Worm (Caenorhabditis elegans) whole organism, young adult: Measurements from ENCODE around the gene clc-26.

Source experiments
- B0019.2 ChIP-seq: fragments of 200-800 bp; sonication (Bioruptor generic); conservative IDR thresholded peaks from 2 replicates; pipeline ENCODE4 v1.3.6; 2022; ENCODE audit warnings: missing genetic modification reagents, missing genetic modification characterization, missing compliant biosample characterization
- B0035.1 ChIP-seq: sonication (generic microtip); optimal IDR thresholded peaks from 2 replicates; lab custom pipeline; 2016; ENCODE audit warnings: missing genetic modification characterization, mild to moderate bottlenecking, missing compliant biosample characterization, missing genotype, missing genetic modification reagents
- F37B4.10 ChIP-seq: fragments of 200-800 bp; sonication (Bioruptor generic); IDR thresholded peaks from 2 replicates; pipeline ENCODE4 v1.3.6; 2022; ENCODE audit warnings: missing genetic modification characterization, missing compliant biosample characterization
- F55B11.4 ChIP-seq: sonication (generic microtip); optimal IDR thresholded peaks from 2 replicates; lab custom pipeline; 2016; ENCODE audit warnings: missing compliant biosample characterization, missing genetic modification characterization, borderline replicate concordance; ENCODE audit not compliant: insufficient read depth
- F57A8.1 ChIP-seq: fragments of 200-800 bp; sonication (Bioruptor generic); optimal IDR thresholded peaks from 2 replicates; lab custom pipeline; 2018; ENCODE audit warnings: mild to moderate bottlenecking, missing genetic modification characterization, moderate library complexity, missing compliant biosample characterization
- ZK185.1 ChIP-seq: sonication (generic microtip); optimal IDR thresholded peaks from 2 replicates; lab custom pipeline; 2016; ENCODE audit warnings: mild to moderate bottlenecking, missing genetic modification characterization, missing compliant biosample characterization; ENCODE audit not compliant: poor library complexity, severe bottlenecking
- akir-1 ChIP-seq: fragments of 200-800 bp; sonication (Bioruptor generic); optimal IDR thresholded peaks from 2 replicates; lab custom pipeline; 2018; ENCODE audit warnings: mild to moderate bottlenecking, missing genetic modification characterization, moderate library complexity, missing compliant biosample characterization
- atf-7 ChIP-seq: sonication (generic microtip); optimal IDR thresholded peaks from 2 replicates; lab custom pipeline; 2017; ENCODE audit warnings: mild to moderate bottlenecking, missing genetic modification characterization, missing compliant biosample characterization
- attf-6 ChIP-seq: fragments of 200-800 bp; sonication (Bioruptor generic); IDR thresholded peaks from 2 replicates; pipeline ENCODE4 v1.3.6; 2022; ENCODE audit warnings: missing genetic modification reagents, missing genetic modification characterization, missing compliant biosample characterization
- bed-2 ChIP-seq: fragments of 200-800 bp; sonication (Bioruptor generic); IDR thresholded peaks from 2 replicates; pipeline ENCODE4 v1.3.6; 2022; ENCODE audit warnings: missing genetic modification reagents, missing genetic modification characterization, missing compliant biosample characterization
- ccch-3 ChIP-seq: fragments of 200-800 bp; sonication (Bioruptor generic); optimal IDR thresholded peaks from 2 replicates; lab custom pipeline; 2018; ENCODE audit warnings: mild to moderate bottlenecking, missing genetic modification characterization, missing compliant biosample characterization
- cebp-1 ChIP-seq, 2 experiments: fragments of 200-800 bp in 1 of 2; sonication (Bioruptor generic) in 1 of 2; sonication (generic microtip) in 1 of 2; IDR thresholded peaks in 1 of 2; optimal IDR thresholded peaks in 1 of 2; 2 replicates each; pipeline versions ENCODE4 v1.3.6 to Lab custom; 2017 to 2022; ENCODE audit warnings: missing compliant biosample characterization in 2 of 2, missing genetic modification characterization in 2 of 2, mild to moderate bottlenecking in 1 of 2, missing genetic modification reagents in 1 of 2, moderate library complexity in 1 of 2
- ceh-27 ChIP-seq: fragments of 200-800 bp; sonication (Bioruptor generic); optimal IDR thresholded peaks from 2 replicates; lab custom pipeline; 2018; ENCODE audit warnings: mild to moderate bottlenecking, missing genetic modification characterization, moderate library complexity, missing compliant biosample characterization
- die-1 ChIP-seq: sonication (generic microtip); optimal IDR thresholded peaks from 2 replicates; lab custom pipeline; 2016; ENCODE audit warnings: missing genotype, mild to moderate bottlenecking, missing genetic modification characterization, missing compliant biosample characterization
- dox-1 ChIP-seq: fragments of 200-800 bp; sonication (Bioruptor generic); IDR thresholded peaks from 2 replicates; pipeline ENCODE4 v1.3.6; 2022; ENCODE audit warnings: missing genetic modification reagents, missing genetic modification characterization, missing compliant biosample characterization
- dpl-1 ChIP-seq: fragments of 150-350 bp; optimal IDR thresholded peaks from 2 replicates; lab custom pipeline; 2014; ENCODE audit warnings: missing biosample characterization, missing genetic modification reagents, missing genetic modification characterization
- egl-18 ChIP-seq: fragments of 200-800 bp; sonication (Bioruptor generic); IDR thresholded peaks from 2 replicates; pipeline ENCODE4 v1.3.6; 2022; ENCODE audit warnings: missing genetic modification reagents, missing genetic modification characterization, missing compliant biosample characterization
- ets-4 ChIP-seq: fragments of 200-800 bp; sonication (Bioruptor generic); optimal IDR thresholded peaks from 2 replicates; lab custom pipeline; 2018; ENCODE audit warnings: mild to moderate bottlenecking, missing genetic modification characterization, missing compliant biosample characterization
- fkh-3 ChIP-seq: sonication (generic microtip); optimal IDR thresholded peaks from 2 replicates; lab custom pipeline; 2016; ENCODE audit warnings: mild to moderate bottlenecking, missing genetic modification characterization, missing compliant biosample characterization
- gei-17 ChIP-seq: fragments of 200-800 bp; sonication (Bioruptor generic); optimal IDR thresholded peaks from 2 replicates; lab custom pipeline; 2018; ENCODE audit warnings: mild to moderate bottlenecking, missing genetic modification characterization, missing compliant biosample characterization
- hlh-12 ChIP-seq: sonication (generic microtip); optimal IDR thresholded peaks from 2 replicates; lab custom pipeline; 2016; ENCODE audit warnings: missing genetic modification characterization, missing compliant biosample characterization
- let-526 ChIP-seq: fragments of 200-800 bp; sonication (Bioruptor generic); IDR thresholded peaks from 2 replicates; pipeline ENCODE4 v1.3.6; 2022; ENCODE audit warnings: missing genetic modification reagents, missing genetic modification characterization, missing compliant biosample characterization
- lin-54 ChIP-seq: fragments of 200-800 bp; sonication (Bioruptor generic); optimal IDR thresholded peaks from 2 replicates; lab custom pipeline; 2018; ENCODE audit warnings: mild to moderate bottlenecking, missing genetic modification characterization, missing compliant biosample characterization
- madf-10 ChIP-seq: sonication (generic microtip); optimal IDR thresholded peaks from 2 replicates; lab custom pipeline; 2016; ENCODE audit warnings: mild to moderate bottlenecking, missing genetic modification characterization, missing compliant biosample characterization
- madf-3 ChIP-seq: fragments of 200-800 bp; sonication (Bioruptor generic); IDR thresholded peaks from 2 replicates; pipeline ENCODE4 v1.3.6; 2022; ENCODE audit warnings: missing genetic modification reagents, missing genetic modification characterization, missing compliant biosample characterization
- mel-28 ChIP-seq: sonication (generic microtip); optimal IDR thresholded peaks from 2 replicates; lab custom pipeline; 2016; ENCODE audit warnings: borderline replicate concordance, mild to moderate bottlenecking, missing genetic modification characterization, missing compliant biosample characterization
- nfya-1 ChIP-seq: sonication (generic microtip); optimal IDR thresholded peaks from 2 replicates; lab custom pipeline; 2017; ENCODE audit warnings: antibody characterized with exemption, missing compliant biosample characterization, missing genetic modification characterization, borderline replicate concordance; ENCODE audit not compliant: insufficient read depth
- nfya-2 ChIP-seq: fragments of 200-800 bp; sonication (Bioruptor generic); IDR thresholded peaks from 2 replicates; pipeline ENCODE4 v1.3.6; 2022; ENCODE audit warnings: missing genetic modification reagents, missing genetic modification characterization, missing compliant biosample characterization
- nfyb-1 ChIP-seq: fragments of 200-800 bp; sonication (Bioruptor generic); IDR thresholded peaks from 2 replicates; pipeline ENCODE4 v1.3.6; 2022; ENCODE audit warnings: missing genetic modification reagents, missing genetic modification characterization, missing compliant biosample characterization
- nhr-80 ChIP-seq: sonication (generic microtip); optimal IDR thresholded peaks from 2 replicates; lab custom pipeline; 2016; ENCODE audit warnings: missing genetic modification characterization, missing compliant biosample characterization
- pbrm-1 ChIP-seq: fragments of 200-800 bp; sonication (Bioruptor generic); IDR thresholded peaks from 2 replicates; pipeline ENCODE4 v1.3.6; 2022; ENCODE audit warnings: missing genetic modification reagents, missing genetic modification characterization, missing compliant biosample characterization
- rcor-1 ChIP-seq: fragments of 200-800 bp; sonication (Bioruptor generic); IDR thresholded peaks from 2 replicates; pipeline ENCODE4 v1.3.6; 2022; ENCODE audit warnings: missing genetic modification reagents, missing genetic modification characterization, missing compliant biosample characterization
- snpc-4 ChIP-seq, 5 experiments: fragments of 150-350 bp in 1 of 5; sonication (generic microtip) in 4 of 5; optimal IDR thresholded peaks; 2 replicates each; lab custom pipeline; 2014 to 2018; ENCODE audit warnings: missing genetic modification characterization in 5 of 5, missing biosample characterization in 3 of 5, antibody characterized with exemption in 2 of 5, mild to moderate bottlenecking in 2 of 5, missing compliant biosample characterization in 2 of 5, missing genotype in 2 of 5, moderate library complexity in 2 of 5, missing genetic modification reagents in 1 of 5
- tlf-1 ChIP-seq: fragments of 200-800 bp; sonication (Bioruptor generic); optimal IDR thresholded peaks from 2 replicates; lab custom pipeline; 2018; ENCODE audit warnings: mild to moderate bottlenecking, missing genetic modification characterization, missing compliant biosample characterization
- unc-130 ChIP-seq: sonication (generic microtip); optimal IDR thresholded peaks from 2 replicates; lab custom pipeline; 2016; ENCODE audit warnings: missing genetic modification reagents, missing genetic modification characterization, missing compliant biosample characterization
- unc-62 ChIP-seq: fragments of 150-350 bp; optimal IDR thresholded peaks from 2 replicates; lab custom pipeline; 2014; ENCODE audit warnings: missing biosample characterization, missing genetic modification reagents, missing genetic modification characterization
- ztf-26 ChIP-seq: sonication (generic microtip); optimal IDR thresholded peaks from 2 replicates; lab custom pipeline; 2017; ENCODE audit warnings: missing genetic modification characterization, missing compliant biosample characterization
- ztf-3 ChIP-seq: fragments of 200-800 bp; sonication (Bioruptor generic); optimal IDR thresholded peaks from 2 replicates; lab custom pipeline; 2018; ENCODE audit warnings: mild to moderate bottlenecking, missing genetic modification characterization, missing compliant biosample characterization
- ztf-6 ChIP-seq: fragments of 200-800 bp; sonication (Bioruptor generic); IDR thresholded peaks from 2 replicates; pipeline ENCODE4 v1.3.6; 2022; ENCODE audit warnings: missing genetic modification reagents, missing genetic modification characterization, missing compliant biosample characterization

clc-26 gene

ce11 chrIII:1002510-1002909, 28.4 kb downstream of the clc-26 start, which contains the start of gene clec-150 (continued):
- TF ChIP-seq unc-130: no peak

ce11 chrIII:1001297-1001696, 29.6 kb downstream of the clc-26 start, which contains the start of gene R06B10.7:
TSS of gene R06B10.7 (minus strand) at chrIII:1001397.
- no peak for TF ChIP-seq dox-1 (GFP tag; lab: Robert Waterston, UW)

ce11 chrIII:998855-999254, 32.0 kb downstream of the clc-26 start:
- TF ChIP-seq ceh-27 (no peak), B0035.1 (tag; lab: Kevin White, UChicago) (no peak), F57A8.1 (GFP tag; lab: Kevin White, UChicago) (no peak), nfyb-1 (GFP tag; lab: Robert Waterston, UW) (no peak), ztf-26 (tag; lab: Kevin White, UChicago) (no peak), ZK185.1 (tag; lab: Kevin White, UChicago) (no peak), pbrm-1 (GFP tag; lab: Robert Waterston, UW) (no peak), ztf-6 (GFP tag; lab: Robert Waterston, UW) (no peak), tlf-1 (GFP tag; lab: Kevin White, UChicago) (no peak), rcor-1 (GFP tag; lab: Robert Waterston, UW) (no peak), hlh-12 (no peak), let-526 (no peak), B0019.2 (GFP tag; lab: Robert Waterston, UW) (no peak)

- TF ChIP-seq F55B11.4 (tag; lab: Kevin White, UChicago) (no peak), ets-4 (GFP tag; lab: Kevin White, UChicago) (no peak), unc-62 (GFP tag; lab: Kevin White, UChicago) (no peak), madf-3 (GFP tag; lab: Robert Waterston, UW) (no peak), atf-7 (tag; lab: Kevin White, UChicago) (no peak), ztf-3 (GFP tag; lab: Kevin White, UChicago) (no peak), madf-10 (tag; lab: Kevin White, UChicago) (no peak), fkh-3 (tag; lab: Kevin White, UChicago) (no peak), mel-28 (tag; lab: Kevin White, UChicago) (no peak), bed-2 (no peak), lin-54 (GFP tag; lab: Kevin White, UChicago) (no peak), nfya-2 (no peak), nfya-1 (no peak), akir-1 (GFP tag; lab: Kevin White, UChicago) (no peak), die-1 (tag; lab: Kevin White, UChicago) (no peak), F37B4.10 (GFP tag; lab: Robert Waterston, UW) (no peak), snpc-4 (GFP tag; optimal IDR thresholded peaks at IDR 0.05; lab: Kevin White, UChicago) (no peak), snpc-4 (tag; optimal IDR thresholded peaks at IDR 0.05; lab: Kevin White, UChicago) (no peak), ztf-6 (GFP tag; lab: Robert Waterston, UW) (no peak)
Measured at ce11 chrIII:996564-996963, 34.3 kb downstream of the clc-26 start.

- no peak for TF ChIP-seq cebp-1 (GFP tag; IDR thresholded peaks at IDR 0.05; lab: Robert Waterston, UW)
- no peak for TF ChIP-seq cebp-1 (tag; optimal IDR thresholded peaks at IDR 0.05; lab: Kevin White, UChicago)
- no peak for TF ChIP-seq attf-6
- TF ChIP-seq gei-17 (GFP tag; lab: Kevin White, UChicago): no peak
- TF ChIP-seq nhr-80 (tag; lab: Kevin White, UChicago): no peak
- no peak for TF ChIP-seq ccch-3 (GFP tag; lab: Kevin White, UChicago)
- TF ChIP-seq akir-1 (GFP tag; lab: Kevin White, UChicago): no peak
- TF ChIP-seq egl-18 (GFP tag; lab: Robert Waterston, UW): no peak
- TF ChIP-seq dpl-1 (GFP tag; lab: Kevin White, UChicago): no peak
- TF ChIP-seq, all 124 proteins: peak for 0
Measured at ce11 chrIII:991581-991980, 39.3 kb downstream of the clc-26 start, which contains the start of gene trp-2. TSS of gene trp-2 (plus strand) at chrIII:991881.
